Fruit fly (Drosophila melanogaster) whole organism, embryonic: ENCODE results near the gene CAH3.
A peak's percentile ranks its signal among the peaks of the same experiment; 100 is the strongest.

ENCODE experiments used
- Blimp-1 ChIP-seq: fragments of 200-800 bp; sonication (Bioruptor generic); optimal IDR thresholded peaks from 3 replicates; lab custom pipeline; 2018; ENCODE audit warnings: missing biosample characterization, missing genetic modification characterization, mild to moderate bottlenecking, moderate library complexity, missing genetic modification reagents
- CG1024 ChIP-seq: fragments of 200-800 bp; sonication (Bioruptor generic); IDR thresholded peaks from 2 replicates; pipeline ENCODE4 v1.3.6; 2022; ENCODE audit warnings: missing biosample characterization, missing genetic modification characterization
- CG10565 ChIP-seq: fragments of 200-800 bp; sonication (Bioruptor generic); optimal IDR thresholded peaks from 3 replicates; lab custom pipeline; 2016; ENCODE audit warnings: missing biosample characterization, mild to moderate bottlenecking, missing genetic modification characterization
- CG10959 ChIP-seq: fragments of 200-800 bp; sonication (Bioruptor generic); IDR thresholded peaks from 2 replicates; pipeline ENCODE4 v1.3.6; 2022; ENCODE audit warnings: missing biosample characterization, missing genetic modification characterization
- CG11085 ChIP-seq: fragments of 200-800 bp; sonication (Bioruptor generic); IDR thresholded peaks from 2 replicates; pipeline ENCODE4 v1.3.6; 2022; ENCODE audit warnings: missing biosample characterization, missing genetic modification characterization
- CG11504 ChIP-seq: fragments of 200-800 bp; sonication (Bioruptor generic); optimal IDR thresholded peaks from 3 replicates; lab custom pipeline; 2019; ENCODE audit warnings: missing biosample characterization, mild to moderate bottlenecking, missing genetic modification characterization, moderate library complexity
- CG12391 ChIP-seq: fragments of 200-800 bp; sonication (Bioruptor generic); optimal IDR thresholded peaks from 3 replicates; lab custom pipeline; 2018; ENCODE audit warnings: missing biosample characterization, mild to moderate bottlenecking, missing genetic modification characterization, moderate library complexity
- CG13424 ChIP-seq: fragments of 200-800 bp; sonication (Bioruptor generic); optimal IDR thresholded peaks from 2 replicates; lab custom pipeline; 2019; ENCODE audit warnings: missing biosample characterization, mild to moderate bottlenecking, missing genetic modification characterization, moderate library complexity
- CG1529 ChIP-seq: fragments of 200-800 bp; sonication (Bioruptor generic); optimal IDR thresholded peaks from 3 replicates; lab custom pipeline; 2018; ENCODE audit warnings: missing biosample characterization, missing genetic modification characterization
- CG2116 ChIP-seq: fragments of 200-800 bp; sonication (Bioruptor generic); optimal IDR thresholded peaks from 3 replicates; lab custom pipeline; 2018; ENCODE audit warnings: missing biosample characterization, mild to moderate bottlenecking, missing genetic modification characterization
- CG2202 ChIP-seq: fragments of 200-800 bp; sonication (Bioruptor generic); optimal IDR thresholded peaks from 2 replicates; lab custom pipeline; 2018; ENCODE audit warnings: missing biosample characterization, mild to moderate bottlenecking, missing genetic modification characterization
- CG30403 ChIP-seq: fragments of 200-800 bp; sonication (Bioruptor generic); optimal IDR thresholded peaks from 3 replicates; lab custom pipeline; 2016; ENCODE audit warnings: missing biosample characterization, missing genetic modification characterization
- CG34422 ChIP-seq: fragments of 200-800 bp; sonication (Bioruptor generic); IDR thresholded peaks from 3 replicates; pipeline ENCODE4 v1.3.6; 2022; ENCODE audit warnings: missing biosample characterization, missing genetic modification characterization
- CG4360 ChIP-seq: fragments of 200-800 bp; sonication (Bioruptor generic); IDR thresholded peaks from 2 replicates; pipeline ENCODE4 v1.3.6; 2022; ENCODE audit warnings: missing biosample characterization, missing genetic modification characterization
- CG6654 ChIP-seq: fragments of 200-800 bp; sonication (Bioruptor generic); optimal IDR thresholded peaks from 2 replicates; lab custom pipeline; 2017; ENCODE audit warnings: missing biosample characterization, mild to moderate bottlenecking, missing genetic modification characterization
- CG6689 ChIP-seq: fragments of 200-800 bp; sonication (Bioruptor generic); IDR thresholded peaks from 2 replicates; pipeline ENCODE4 v1.3.6; 2022; ENCODE audit warnings: missing biosample characterization, missing genetic modification characterization
- CG7372 ChIP-seq: fragments of 200-800 bp; sonication (Bioruptor generic); IDR thresholded peaks from 2 replicates; pipeline ENCODE4 v1.3.6; 2022; ENCODE audit warnings: missing biosample characterization, missing genetic modification characterization
- CG7556 ChIP-seq: fragments of 200-800 bp; sonication (Bioruptor generic); optimal IDR thresholded peaks from 2 replicates; lab custom pipeline; 2017; ENCODE audit warnings: missing biosample characterization, mild to moderate bottlenecking, missing genetic modification characterization
- CG8281 ChIP-seq: fragments of 200-800 bp; sonication (Bioruptor generic); optimal IDR thresholded peaks from 2 replicates; lab custom pipeline; 2018; ENCODE audit warnings: missing biosample characterization, mild to moderate bottlenecking, missing genetic modification characterization, moderate library complexity
- CG8359 ChIP-seq: fragments of 200-800 bp; sonication (Bioruptor generic); optimal IDR thresholded peaks from 2 replicates; lab custom pipeline; 2017; ENCODE audit warnings: missing biosample characterization, mild to moderate bottlenecking, missing genetic modification characterization, borderline replicate concordance
- CG8388 ChIP-seq: fragments of 200-800 bp; sonication (Bioruptor generic); optimal IDR thresholded peaks from 2 replicates; lab custom pipeline; 2019; ENCODE audit warnings: missing biosample characterization, mild to moderate bottlenecking, missing genetic modification characterization, moderate library complexity
- CG9215 ChIP-seq: fragments of 200-800 bp; sonication (Bioruptor generic); IDR thresholded peaks from 2 replicates; pipeline ENCODE4 v1.3.6; 2022; ENCODE audit warnings: missing biosample characterization, missing genetic modification characterization
- CG9727 ChIP-seq: fragments of 200-800 bp; sonication (Bioruptor generic); optimal IDR thresholded peaks from 3 replicates; lab custom pipeline; 2017; ENCODE audit warnings: missing biosample characterization, mild to moderate bottlenecking, missing genetic modification characterization
- Camta ChIP-seq: fragments of 200-800 bp; sonication (Bioruptor generic); optimal IDR thresholded peaks from 2 replicates; lab custom pipeline; 2016; ENCODE audit warnings: missing biosample characterization, missing genetic modification characterization
- D19B ChIP-seq: fragments of 200-800 bp; sonication (Bioruptor generic); optimal IDR thresholded peaks from 2 replicates; lab custom pipeline; 2017; ENCODE audit warnings: missing biosample characterization, mild to moderate bottlenecking, missing genetic modification characterization
- HLH3B ChIP-seq: fragments of 200-800 bp; sonication (Bioruptor generic); IDR thresholded peaks from 2 replicates; pipeline ENCODE4 v1.3.6; 2022; ENCODE audit warnings: missing biosample characterization, missing genetic modification characterization
- Hr51 ChIP-seq, 2 experiments: fragments of 200-800 bp; sonication (Bioruptor generic); optimal IDR thresholded peaks; 2 replicates in 1 of 2; 3 replicates in 1 of 2; lab custom pipeline; 2016 to 2018; ENCODE audit warnings: missing biosample characterization in 2 of 2, missing genetic modification characterization in 2 of 2, mild to moderate bottlenecking in 1 of 2, moderate library complexity in 1 of 2
- Med ChIP-seq: fragments of 200-800 bp; sonication (Bioruptor generic); peaks from one replicate; lab custom pipeline; 2016; ENCODE audit warnings: missing biosample characterization, missing genetic modification characterization, mild to moderate bottlenecking, inconsistent platforms, moderate library complexity
- Mes4 ChIP-seq: fragments of 200-800 bp; sonication (Bioruptor generic); optimal IDR thresholded peaks from 2 replicates; lab custom pipeline; 2016; ENCODE audit warnings: missing biosample characterization, missing genetic modification characterization
- Mrtf ChIP-seq: fragments of 200-800 bp; sonication (Bioruptor generic); IDR thresholded peaks from 3 replicates; pipeline ENCODE4 v1.3.6; 2022; ENCODE audit warnings: missing biosample characterization, missing genetic modification characterization
- Pdp1 ChIP-seq, 2 experiments: fragments of 200-800 bp; sonication (Bioruptor generic); optimal IDR thresholded peaks; 3 replicates each; lab custom pipeline; 2016; ENCODE audit warnings: missing biosample characterization in 2 of 2, missing genetic modification characterization in 2 of 2, mild to moderate bottlenecking in 1 of 2, moderate library complexity in 1 of 2
- ase ChIP-seq: fragments of 200-800 bp; sonication (Bioruptor generic); IDR thresholded peaks from 3 replicates; pipeline ENCODE4 v1.3.6; 2022; ENCODE audit warnings: missing biosample characterization, missing genetic modification characterization
- bab2 ChIP-seq: fragments of 200-800 bp; sonication (Bioruptor generic); optimal IDR thresholded peaks from 2 replicates; lab custom pipeline; 2016; ENCODE audit warnings: missing biosample characterization, missing genetic modification characterization
- crol ChIP-seq: fragments of 200-800 bp; sonication (Bioruptor generic); IDR thresholded peaks from 2 replicates; pipeline ENCODE4 v1.3.6; 2022; ENCODE audit warnings: missing biosample characterization, missing genetic modification characterization
- dimm ChIP-seq: fragments of 200-800 bp; sonication (Bioruptor generic); IDR thresholded peaks from 2 replicates; pipeline ENCODE4 v1.3.6; 2022; ENCODE audit warnings: missing biosample characterization, missing genetic modification characterization
- dmrt11E ChIP-seq: fragments of 200-800 bp; sonication (Bioruptor generic); optimal IDR thresholded peaks from 3 replicates; lab custom pipeline; 2018; ENCODE audit warnings: missing biosample characterization, mild to moderate bottlenecking, missing genetic modification characterization, moderate library complexity
- dmrt99B ChIP-seq: fragments of 200-800 bp; sonication (Bioruptor generic); optimal IDR thresholded peaks from 2 replicates; lab custom pipeline; 2018; ENCODE audit warnings: missing biosample characterization, mild to moderate bottlenecking, missing genetic modification characterization, moderate library complexity
- h ChIP-seq: fragments of >200 bp; optimal IDR thresholded peaks from 2 replicates; lab custom pipeline; 2017
- insv ChIP-seq, 2 experiments: fragments of 200-800 bp; sonication (Bioruptor generic); optimal IDR thresholded peaks; 3 replicates each; lab custom pipeline; 2016 to 2018; ENCODE audit warnings: missing biosample characterization in 2 of 2, missing genetic modification characterization in 2 of 2
- klu ChIP-seq: fragments of 200-800 bp; sonication (Bioruptor generic); IDR thresholded peaks from 2 replicates; pipeline ENCODE4 v1.3.6; 2022; ENCODE audit warnings: missing biosample characterization, missing genetic modification characterization
- lola ChIP-seq, 3 experiments: fragments of >200 bp in 2 of 3; fragments of 200-800 bp in 1 of 3; sonication (Bioruptor generic) in 1 of 3; optimal IDR thresholded peaks; 2 replicates each; lab custom pipeline; 2017 to 2019; ENCODE audit warnings: missing biosample characterization in 3 of 3, missing genetic modification characterization in 3 of 3, mild to moderate bottlenecking in 1 of 3, moderate library complexity in 1 of 3
- mam ChIP-seq: fragments of 200-800 bp; sonication (Bioruptor generic); optimal IDR thresholded peaks from 3 replicates; lab custom pipeline; 2016; ENCODE audit warnings: missing biosample characterization, missing genetic modification characterization
- phol ChIP-seq: fragments of 200-800 bp; sonication (Bioruptor generic); optimal IDR thresholded peaks from 3 replicates; lab custom pipeline; 2018; ENCODE audit warnings: missing biosample characterization, mild to moderate bottlenecking, missing genetic modification characterization, moderate library complexity
- pnt ChIP-seq: fragments of 200-800 bp; sonication (Bioruptor generic); optimal IDR thresholded peaks from 3 replicates; lab custom pipeline; 2016; ENCODE audit warnings: missing biosample characterization, missing genetic modification characterization
- ranshi ChIP-seq: fragments of 200-800 bp; sonication (Bioruptor generic); IDR thresholded peaks from 2 replicates; pipeline ENCODE4 v1.3.6; 2022; ENCODE audit warnings: missing biosample characterization, missing genetic modification characterization
- sens ChIP-seq: fragments of 200-800 bp; sonication (Bioruptor generic); peaks from one replicate; lab custom pipeline; 2016; ENCODE audit warnings: missing biosample characterization, missing genetic modification characterization
- sob ChIP-seq: fragments of 200-800 bp; sonication (Bioruptor generic); IDR thresholded peaks from 2 replicates; pipeline ENCODE4 v1.3.6; 2022; ENCODE audit warnings: missing biosample characterization, missing genetic modification characterization
- sug ChIP-seq: fragments of 200-800 bp; optimal IDR thresholded peaks from 2 replicates; lab custom pipeline; 2019; ENCODE audit warnings: missing biosample characterization, mild to moderate bottlenecking, missing genetic modification characterization, moderate library complexity

The CAH3 gene

DNA sequence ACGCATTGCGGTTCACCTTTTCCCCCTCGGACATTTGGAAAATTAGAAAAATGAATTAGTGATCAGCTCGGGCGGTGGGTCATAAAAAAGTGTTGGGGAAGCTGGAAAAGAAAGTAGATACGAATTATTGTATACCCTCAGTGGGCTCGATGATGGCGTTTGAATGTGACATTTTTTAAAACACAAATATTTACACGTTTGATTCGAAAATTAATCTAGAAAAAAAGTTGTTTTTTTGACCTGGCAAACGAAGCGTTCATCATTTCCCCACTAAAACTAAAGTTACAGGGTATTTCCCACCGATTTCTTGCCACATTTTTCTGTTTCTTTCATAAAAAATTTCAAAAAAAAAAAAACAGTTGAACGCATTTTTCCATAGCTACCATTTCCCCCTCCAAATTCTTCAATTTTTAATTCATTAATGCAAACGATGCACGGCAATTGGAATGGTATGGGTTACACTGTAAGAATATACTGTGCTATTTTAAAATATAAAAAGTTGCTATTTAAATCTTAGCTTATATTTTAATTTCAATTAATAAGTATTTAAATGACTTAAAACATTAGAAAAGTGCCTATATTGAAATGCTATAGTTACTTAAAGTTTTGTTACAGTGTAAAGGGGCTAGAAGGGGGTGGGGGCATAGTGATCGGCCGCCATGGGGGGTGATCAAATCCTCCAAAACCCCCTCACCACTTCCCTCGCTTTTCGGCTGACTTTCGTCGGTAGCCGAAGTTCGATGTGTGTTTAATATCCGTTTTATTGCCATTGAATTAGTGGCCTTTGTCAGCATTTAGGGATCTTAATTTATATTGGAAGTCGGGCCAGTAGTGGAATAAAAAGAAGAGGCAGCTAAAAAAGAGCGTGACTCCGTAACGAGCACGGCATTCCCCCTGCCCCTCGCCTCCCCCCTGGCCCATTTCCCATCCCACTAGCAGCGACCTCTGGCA, 9.4 kb upstream of the CAH3 start (continued):
- TF ChIP-seq CG1529 (peak; percentile 18), CG12391 (tag; lab: Kevin White, UChicago) (peak; percentile 43), CG2116 (GFP tag; lab: Kevin White, UChicago) (no peak), dmrt99B (tag; lab: Kevin White, UChicago) (peak; percentile 44), CG10959 (peak; percentile 74), CG11085 (GFP tag; lab: Robert Waterston, UW) (no peak), CG8281 (tag; lab: Kevin White, UChicago) (no peak), CG11504 (peak; percentile 59), CG6689 (GFP tag; lab: Robert Waterston, UW) (peak; percentile 68; the same call in 1 of the 2 replicates), sens (GFP tag; lab: Kevin White, UChicago) (peak; percentile 87), pnt (GFP tag; lab: Kevin White, UChicago) (peak; percentile 8), CG7556 (peak; percentile 18), Blimp-1 (GFP tag; lab: Kevin White, UChicago) (peak; percentile 50), Med (GFP tag; lab: Kevin White, UChicago) (peak; percentile 84), ase (GFP tag; lab: Robert Waterston, UW) (peak; percentile 28; the same call in 1 of the 3 replicates), CG30403 (GFP tag; lab: Kevin White, UChicago) (peak; percentile 30), dimm (GFP tag; lab: Robert Waterston, UW) (peak; percentile 15; the same call in 1 of the 2 replicates), dmrt11E (tag; lab: Kevin White, UChicago) (peak; percentile 82), Mes4 (peak; percentile 31), sob (peak; percentile 42; the same call in 1 of the 2 replicates), klu (GFP tag; lab: Robert Waterston, UW) (peak; percentile 35; the same call in 1 of the 2 replicates), D19B (GFP tag; lab: Kevin White, UChicago) (peak; percentile 15), Pdp1 (GFP tag; optimal IDR thresholded peaks at IDR 0.05; lab: Kevin White, UChicago) (peak in 1 of 2 experiments; percentile 29), bab2 (GFP tag; lab: Kevin White, UChicago) (peak; percentile 59), CG1024 (peak; percentile 64), sug (no peak), insv (GFP tag; optimal IDR thresholded peaks at IDR 0.05; lab: Kevin White, UChicago) (no peak), CG7372 (0 out of 2 replicates have a peak, but pooled peaks have one; percentile 7), Camta (peak; percentile 10), CG8359 (GFP tag; lab: Kevin White, UChicago) (no peak), CG2202 (no peak), crol (GFP tag; lab: Robert Waterston, UW) (peak; percentile 84), Hr51 (GFP tag; optimal IDR thresholded peaks at IDR 0.05; lab: Kevin White, UChicago) (no peak), lola (GFP tag; optimal IDR thresholded peaks at IDR 0.05; lab: Kevin White, UChicago) (peak in 1 of 3 experiments; percentile 75), Mrtf (GFP tag; lab: Robert Waterston, UW) (0 out of 3 replicates have a peak, but pooled peaks have one; percentile 49), CG8388 (peak; percentile 45), h (lab: Kevin White, UChicago) (no peak), ranshi (GFP tag; lab: Robert Waterston, UW) (peak; percentile 44; the same call in 1 of the 2 replicates), HLH3B (GFP tag; lab: Robert Waterston, UW) (peak; percentile 64), CG9215 (no peak), CG9727 (peak; percentile 61), CG4360 (GFP tag; lab: Robert Waterston, UW) (0 out of 2 replicates have a peak, but pooled peaks have one; percentile 16), phol (tag; lab: Kevin White, UChicago) (peak; percentile 61), CG6654 (no peak), mam (no peak), CG10565 (no peak), CG13424 (tag; lab: Kevin White, UChicago) (peak; percentile 24), CG34422 (GFP tag; lab: Robert Waterston, UW) (peak; percentile 29; the same call in 2 of the 3 replicates)
